Fruit fly (Drosophila melanogaster) whole organism, embryonic: ENCODE results near the gene EMC3.

ENCODE experiments used
- Antp ChIP-seq: fragments of 200-800 bp; sonication (Bioruptor generic); optimal IDR thresholded peaks from 3 replicates; lab custom pipeline; 2016; ENCODE audit warnings: missing biosample characterization, missing genetic modification characterization
- B-H1 ChIP-seq: fragments of 200-800 bp; sonication (Bioruptor generic); IDR thresholded peaks from 3 replicates; pipeline ENCODE4 v1.3.6; 2022; ENCODE audit warnings: missing biosample characterization, missing genetic modification characterization
- CG1024 ChIP-seq: fragments of 200-800 bp; sonication (Bioruptor generic); IDR thresholded peaks from 2 replicates; pipeline ENCODE4 v1.3.6; 2022; ENCODE audit warnings: missing biosample characterization, missing genetic modification characterization
- CG10321 ChIP-seq: fragments of 200-800 bp; sonication (Bioruptor generic); IDR thresholded peaks from 2 replicates; pipeline ENCODE4 v1.3.6; 2022; ENCODE audit warnings: missing biosample characterization, missing genetic modification characterization
- CG12744 ChIP-seq: fragments of 200-800 bp; sonication (Bioruptor generic); optimal IDR thresholded peaks from 2 replicates; lab custom pipeline; 2016; ENCODE audit warnings: missing biosample characterization, missing genetic modification characterization
- CG13287 ChIP-seq: fragments of 200-800 bp; sonication (Bioruptor generic); IDR thresholded peaks from 2 replicates; pipeline ENCODE4 v1.3.6; 2022; ENCODE audit warnings: missing biosample characterization, missing genetic modification characterization; ENCODE audit not compliant: partially characterized antibody
- CG15073 ChIP-seq: fragments of 200-800 bp; sonication (Bioruptor generic); optimal IDR thresholded peaks from 2 replicates; lab custom pipeline; 2016; ENCODE audit warnings: missing biosample characterization, missing genetic modification characterization
- CG17385 ChIP-seq: fragments of 200-800 bp; sonication (Bioruptor generic); optimal IDR thresholded peaks from 3 replicates; lab custom pipeline; 2018; ENCODE audit warnings: missing biosample characterization, mild to moderate bottlenecking, missing genetic modification characterization
- CG2202 ChIP-seq: fragments of 200-800 bp; sonication (Bioruptor generic); optimal IDR thresholded peaks from 2 replicates; lab custom pipeline; 2018; ENCODE audit warnings: missing biosample characterization, mild to moderate bottlenecking, missing genetic modification characterization
- CG30020 ChIP-seq: fragments of 200-800 bp; optimal IDR thresholded peaks from 2 replicates; lab custom pipeline; 2019; ENCODE audit warnings: missing biosample characterization, mild to moderate bottlenecking, missing genetic modification characterization, moderate library complexity
- CG3065 ChIP-seq: fragments of 200-800 bp; sonication (Bioruptor generic); optimal IDR thresholded peaks from 2 replicates; lab custom pipeline; 2016; ENCODE audit warnings: missing biosample characterization, missing genetic modification characterization
- CG42726 ChIP-seq: fragments of 200-800 bp; sonication (Bioruptor generic); IDR thresholded peaks from 2 replicates; pipeline ENCODE4 v1.3.6; 2022; ENCODE audit warnings: missing biosample characterization, missing genetic modification characterization; ENCODE audit not compliant: partially characterized antibody
- CG4707 ChIP-seq: fragments of 200-800 bp; sonication (Bioruptor generic); optimal IDR thresholded peaks from 2 replicates; lab custom pipeline; 2018; ENCODE audit warnings: missing biosample characterization, mild to moderate bottlenecking, missing genetic modification characterization, moderate library complexity
- CG6175 ChIP-seq: fragments of 200-800 bp; sonication (Bioruptor generic); IDR thresholded peaks from 3 replicates; pipeline ENCODE4 v1.3.6; 2022; ENCODE audit warnings: missing biosample characterization, missing genetic modification characterization
- CG6683 ChIP-seq: fragments of 200-800 bp; sonication (Bioruptor generic); optimal IDR thresholded peaks from 2 replicates; lab custom pipeline; 2017; ENCODE audit warnings: missing biosample characterization, mild to moderate bottlenecking, missing genetic modification characterization, missing genetic modification reagents
- CG6689 ChIP-seq: fragments of 200-800 bp; sonication (Bioruptor generic); IDR thresholded peaks from 2 replicates; pipeline ENCODE4 v1.3.6; 2022; ENCODE audit warnings: missing biosample characterization, missing genetic modification characterization
- CG7987 ChIP-seq: fragments of 200-800 bp; sonication (Bioruptor generic); optimal IDR thresholded peaks from 2 replicates; lab custom pipeline; 2018; ENCODE audit warnings: missing biosample characterization, mild to moderate bottlenecking, missing genetic modification characterization, moderate library complexity
- CG8765 ChIP-seq: fragments of 200-800 bp; sonication (Bioruptor generic); IDR thresholded peaks from 2 replicates; pipeline ENCODE4 v1.3.6; 2022; ENCODE audit warnings: missing biosample characterization, missing genetic modification characterization
- CG9876 ChIP-seq: fragments of 200-800 bp; sonication (Bioruptor generic); optimal IDR thresholded peaks from 2 replicates; lab custom pipeline; 2016; ENCODE audit warnings: missing biosample characterization, missing genetic modification characterization
- Drgx ChIP-seq: fragments of 200-800 bp; sonication (Bioruptor generic); IDR thresholded peaks from 2 replicates; pipeline ENCODE4 v1.3.6; 2022; ENCODE audit warnings: missing biosample characterization, missing genetic modification characterization
- Ets97D ChIP-seq: fragments of 200-800 bp; sonication (Bioruptor generic); optimal IDR thresholded peaks from 3 replicates; lab custom pipeline; 2016; ENCODE audit warnings: missing biosample characterization, missing genetic modification characterization
- Hand ChIP-seq: fragments of 200-800 bp; sonication (Bioruptor generic); optimal IDR thresholded peaks from 2 replicates; lab custom pipeline; 2017; ENCODE audit warnings: mild to moderate bottlenecking, missing biosample characterization, missing genetic modification reagents, missing genetic modification characterization
- Hmr ChIP-seq: fragments of 200-800 bp; sonication (Bioruptor generic); optimal IDR thresholded peaks from 3 replicates; lab custom pipeline; 2017; ENCODE audit warnings: mild to moderate bottlenecking, missing biosample characterization, missing genetic modification reagents, missing genetic modification characterization
- Kr ChIP-seq: fragments of 200-800 bp; sonication (Bioruptor generic); optimal IDR thresholded peaks from 2 replicates; lab custom pipeline; 2017; ENCODE audit warnings: missing biosample characterization, mild to moderate bottlenecking, missing genetic modification characterization
- Med ChIP-seq: fragments of 200-800 bp; sonication (Bioruptor generic); peaks from one replicate; lab custom pipeline; 2016; ENCODE audit warnings: missing biosample characterization, missing genetic modification characterization, mild to moderate bottlenecking, inconsistent platforms, moderate library complexity
- Meics ChIP-seq: fragments of 200-800 bp; sonication (Bioruptor generic); optimal IDR thresholded peaks from 2 replicates; lab custom pipeline; 2017; ENCODE audit warnings: missing biosample characterization, mild to moderate bottlenecking, missing genetic modification characterization
- Oaz ChIP-seq: fragments of 200-800 bp; sonication (Bioruptor generic); IDR thresholded peaks from 2 replicates; pipeline ENCODE4 v1.3.6; 2022; ENCODE audit warnings: missing biosample characterization, missing genetic modification characterization
- Oli ChIP-seq: fragments of 200-800 bp; sonication (Bioruptor generic); optimal IDR thresholded peaks from 2 replicates; lab custom pipeline; 2018; ENCODE audit warnings: missing biosample characterization, mild to moderate bottlenecking, missing genetic modification characterization, moderate library complexity
- Rx ChIP-seq: fragments of 200-800 bp; sonication (Bioruptor generic); IDR thresholded peaks from 2 replicates; pipeline ENCODE4 v1.3.6; 2022; ENCODE audit warnings: missing biosample characterization, missing genetic modification characterization
- Side ChIP-seq: fragments of 200-800 bp; sonication (Bioruptor generic); optimal IDR thresholded peaks from 2 replicates; lab custom pipeline; 2016; ENCODE audit warnings: missing biosample characterization, missing genetic modification characterization
- Sin3A ChIP-seq: fragments of >200 bp; optimal IDR thresholded peaks from 2 replicates; lab custom pipeline; 2018
- Taf1 ChIP-seq: fragments of 200-800 bp; sonication (Bioruptor generic); IDR thresholded peaks from 2 replicates; pipeline ENCODE4 v1.3.6; 2022; ENCODE audit warnings: missing biosample characterization, missing genetic modification characterization
- Tbp ChIP-seq: fragments of >200 bp; optimal IDR thresholded peaks from 2 replicates; lab custom pipeline; 2018; ENCODE audit warnings: missing biosample characterization, missing genetic modification characterization
- ac ChIP-seq: fragments of 200-800 bp; sonication (Bioruptor generic); optimal IDR thresholded peaks from 3 replicates; lab custom pipeline; 2017; ENCODE audit warnings: missing biosample characterization, mild to moderate bottlenecking, missing genetic modification characterization
- cato ChIP-seq: fragments of 200-800 bp; sonication (Bioruptor generic); optimal IDR thresholded peaks from 2 replicates; lab custom pipeline; 2016; ENCODE audit warnings: missing biosample characterization, missing genetic modification characterization, borderline replicate concordance
- cg ChIP-seq: fragments of 200-800 bp; sonication (Bioruptor generic); optimal IDR thresholded peaks from 3 replicates; lab custom pipeline; 2019; ENCODE audit warnings: missing biosample characterization, mild to moderate bottlenecking, missing genetic modification characterization, moderate library complexity
- dm ChIP-seq: fragments of 200-800 bp; sonication (Bioruptor generic); optimal IDR thresholded peaks from 3 replicates; lab custom pipeline; 2016; ENCODE audit warnings: missing biosample characterization, missing genetic modification characterization
- hbn ChIP-seq: fragments of 200-800 bp; sonication (Bioruptor generic); IDR thresholded peaks from 2 replicates; pipeline ENCODE4 v1.3.6; 2022; ENCODE audit warnings: missing biosample characterization, missing genetic modification characterization; ENCODE audit not compliant: partially characterized antibody
- lilli ChIP-seq: fragments of 200-800 bp; sonication (Bioruptor generic); optimal IDR thresholded peaks from 3 replicates; lab custom pipeline; 2016; ENCODE audit warnings: missing biosample characterization, missing genetic modification characterization
- lola ChIP-seq, 3 experiments: fragments of >200 bp in 2 of 3; fragments of 200-800 bp in 1 of 3; sonication (Bioruptor generic) in 1 of 3; optimal IDR thresholded peaks; 2 replicates each; lab custom pipeline; 2017 to 2019; ENCODE audit warnings: missing biosample characterization in 3 of 3, missing genetic modification characterization in 3 of 3, mild to moderate bottlenecking in 1 of 3, moderate library complexity in 1 of 3
- luna ChIP-seq: fragments of 200-800 bp; sonication (Bioruptor generic); optimal IDR thresholded peaks from 2 replicates; lab custom pipeline; 2016; ENCODE audit warnings: missing biosample characterization, missing genetic modification characterization
- otp ChIP-seq: fragments of 200-800 bp; sonication (Bioruptor generic); IDR thresholded peaks from 3 replicates; pipeline ENCODE4, ENCODE4 v1.3.6; 2022; ENCODE audit warnings: missing biosample characterization, missing genetic modification characterization
- pros ChIP-seq: fragments of 200-800 bp; sonication (Bioruptor generic); optimal IDR thresholded peaks from 3 replicates; lab custom pipeline; 2019; ENCODE audit warnings: missing biosample characterization, mild to moderate bottlenecking, missing genetic modification characterization, moderate library complexity
- row ChIP-seq: fragments of 200-800 bp; sonication (Bioruptor generic); IDR thresholded peaks from 3 replicates; pipeline ENCODE4 v1.3.6; 2022; ENCODE audit warnings: missing biosample characterization, missing genetic modification characterization
- salm ChIP-seq: fragments of 200-800 bp; sonication (Bioruptor generic); optimal IDR thresholded peaks from 2 replicates; lab custom pipeline; 2018; ENCODE audit warnings: missing biosample characterization, mild to moderate bottlenecking, missing genetic modification characterization
- schlank ChIP-seq: fragments of 200-800 bp; sonication (Bioruptor generic); optimal IDR thresholded peaks from 2 replicates; lab custom pipeline; 2018; ENCODE audit warnings: missing biosample characterization, mild to moderate bottlenecking, missing genetic modification characterization
- tio ChIP-seq: fragments of 200-800 bp; sonication (Bioruptor generic); optimal IDR thresholded peaks from 2 replicates; lab custom pipeline; 2017; ENCODE audit warnings: missing biosample characterization, missing genetic modification characterization, inconsistent platforms
- tna ChIP-seq: fragments of 200-800 bp; sonication (Bioruptor generic); IDR thresholded peaks from 2 replicates; pipeline ENCODE4 v1.3.6; 2022; ENCODE audit warnings: missing biosample characterization, missing genetic modification characterization; ENCODE audit not compliant: partially characterized antibody
- trem ChIP-seq: fragments of 200-800 bp; optimal IDR thresholded peaks from 3 replicates; lab custom pipeline; 2019; ENCODE audit warnings: missing biosample characterization, mild to moderate bottlenecking, missing genetic modification characterization, moderate library complexity
- zen ChIP-seq: fragments of 200-800 bp; sonication (Bioruptor generic); optimal IDR thresholded peaks from 3 replicates; lab custom pipeline; 2018; ENCODE audit warnings: missing biosample characterization, mild to moderate bottlenecking, missing genetic modification characterization, moderate library complexity

Gene EMC3

DNA sequence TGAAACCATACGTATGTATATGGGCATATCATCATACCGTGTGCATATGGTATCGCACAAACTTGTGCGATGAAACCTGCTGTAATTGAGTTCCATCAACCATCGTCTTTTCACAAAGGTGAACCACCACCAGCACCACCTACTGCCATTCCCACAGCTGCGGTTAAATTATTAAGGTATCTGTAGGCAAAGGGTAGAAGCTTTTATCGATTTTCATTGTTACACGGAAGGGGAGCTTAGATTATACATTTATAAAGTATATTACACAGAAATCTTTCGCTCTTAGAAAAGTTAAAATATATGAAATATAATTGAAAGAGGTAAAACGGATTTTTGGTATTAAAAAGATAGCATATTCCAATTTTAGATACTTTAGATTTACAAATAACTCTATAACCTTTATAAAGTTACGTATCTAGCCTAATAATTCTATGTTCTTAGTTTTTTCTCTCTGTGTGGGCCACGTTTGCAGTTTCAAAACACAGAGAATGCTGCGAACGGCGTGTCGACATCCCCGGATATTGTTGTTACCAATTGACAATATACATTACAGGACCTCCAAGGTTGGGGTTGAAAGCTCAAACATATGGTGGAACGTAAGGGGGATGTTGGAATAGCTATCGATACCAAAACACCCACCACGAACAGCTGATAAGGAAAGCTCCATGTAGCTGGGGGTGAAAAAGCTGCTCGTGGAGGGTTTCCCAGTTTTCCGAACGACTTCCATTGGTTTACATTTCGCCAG lies 28.4 kb upstream of the EMC3 start, which contains the start of gene CG6495 (continued):
- TF ChIP-seq luna (GFP tag; lab: Kevin White, UChicago) (no peak), tio (no peak), Sin3A (lab: Kevin White, UChicago) (no peak), Med (GFP tag; lab: Kevin White, UChicago) (peak; percentile 54), Ets97D (GFP tag; lab: Kevin White, UChicago) (no peak), Oli (tag; lab: Kevin White, UChicago) (peak; percentile 59), CG4707 (no peak), CG3065 (GFP tag; lab: Kevin White, UChicago) (no peak), row (peak; percentile 76), CG2202 (tag; lab: Kevin White, UChicago) (no peak), ac (GFP tag; lab: Kevin White, UChicago) (no peak), Drgx (GFP tag; lab: Robert Waterston, UW) (no peak), CG1024 (GFP tag; lab: Robert Waterston, UW) (no peak), Taf1 (GFP tag; lab: Robert Waterston, UW) (0 out of 2 replicates have a peak, but pooled peaks have one; percentile 6), cg (GFP tag; lab: Kevin White, UChicago) (no peak), pros (no peak), cato (GFP tag; lab: Kevin White, UChicago) (no peak), Hmr (GFP tag; lab: Kevin White, UChicago) (peak; percentile 67), lola (GFP tag; optimal IDR thresholded peaks at IDR 0.05; lab: Kevin White, UChicago) (peak in 1 of 3 experiments; percentile 18), trem (peak; percentile 18), CG6689 (GFP tag; lab: Robert Waterston, UW) (no peak), Antp (no peak), Side (GFP tag; lab: Kevin White, UChicago) (no peak), Meics (GFP tag; lab: Kevin White, UChicago) (peak; percentile 71), B-H1 (GFP tag; lab: Robert Waterston, UW) (no peak; the same call in 2 of the 3 replicates), Oaz (GFP tag; lab: Robert Waterston, UW) (no peak), zen (tag; lab: Kevin White, UChicago) (no peak), CG10321 (GFP tag; lab: Robert Waterston, UW) (no peak), CG42726 (GFP tag; lab: Robert Waterston, UW) (no peak), CG6683 (GFP tag; lab: Kevin White, UChicago) (peak; percentile 45), tna (GFP tag; lab: Robert Waterston, UW) (no peak), CG6175 (no peak), CG17385 (no peak), Kr (GFP tag; lab: Kevin White, UChicago) (no peak), Rx (GFP tag; lab: Robert Waterston, UW) (no peak), schlank (tag; lab: Kevin White, UChicago) (no peak), dm (no peak), CG12744 (GFP tag; lab: Kevin White, UChicago) (no peak), otp (GFP tag; lab: Robert Waterston, UW) (no peak), lilli (GFP tag; lab: Kevin White, UChicago) (peak; percentile 24), hbn (GFP tag; lab: Robert Waterston, UW) (no peak), Tbp (GFP tag; lab: Kevin White, UChicago) (no peak), CG9876 (GFP tag; lab: Kevin White, UChicago) (no peak), CG30020 (tag; lab: Kevin White, UChicago) (no peak), Hand (GFP tag; lab: Kevin White, UChicago) (peak; percentile 63), CG13287 (GFP tag; lab: Robert Waterston, UW) (no peak), CG15073 (GFP tag; lab: Kevin White, UChicago) (no peak), salm (tag; lab: Kevin White, UChicago) (peak; percentile 34), CG7987 (GFP tag; lab: Kevin White, UChicago) (no peak), CG8765 (GFP tag; lab: Robert Waterston, UW) (no peak)
